Fruit fly (Drosophila melanogaster) whole organism, prepupa: Measurements from ENCODE around the gene Cul6.

ENCODE experiments used
- Blimp-1 ChIP-seq: fragments of 200-800 bp; sonication (Bioruptor generic); optimal IDR thresholded peaks from 3 replicates; lab custom pipeline; 2017; ENCODE audit warnings: missing biosample characterization, missing genetic modification characterization, mild to moderate bottlenecking, moderate library complexity, missing genetic modification reagents
- CG10631 ChIP-seq: fragments of 200-800 bp; sonication (Bioruptor generic); optimal IDR thresholded peaks from 2 replicates; lab custom pipeline; 2016; ENCODE audit warnings: missing biosample characterization, missing genetic modification characterization
- CG10669 ChIP-seq: fragments of 200-800 bp; sonication (Bioruptor generic); optimal IDR thresholded peaks from 3 replicates; lab custom pipeline; 2018; ENCODE audit warnings: missing biosample characterization, mild to moderate bottlenecking, missing genetic modification characterization, moderate library complexity
- CG11762 ChIP-seq: fragments of 200-800 bp; sonication (Bioruptor generic); optimal IDR thresholded peaks from 3 replicates; lab custom pipeline; 2016; ENCODE audit warnings: missing biosample characterization, missing genetic modification characterization; ENCODE audit not compliant: insufficient read depth
- CG11902 ChIP-seq: fragments of 200-800 bp; sonication (Bioruptor generic); optimal IDR thresholded peaks from 3 replicates; lab custom pipeline; 2016; ENCODE audit warnings: missing biosample characterization, missing genetic modification characterization
- CG15336 ChIP-seq: fragments of 200-800 bp; sonication (Bioruptor generic); IDR thresholded peaks from 2 replicates; pipeline ENCODE4 v1.3.6; 2022; ENCODE audit warnings: missing biosample characterization, missing genetic modification characterization
- CG1621 ChIP-seq: fragments of 200-800 bp; sonication (Bioruptor generic); optimal IDR thresholded peaks from 3 replicates; lab custom pipeline; 2018; ENCODE audit warnings: missing biosample characterization, mild to moderate bottlenecking, missing genetic modification characterization
- CG16779 ChIP-seq: fragments of 200-800 bp; sonication (Bioruptor generic); optimal IDR thresholded peaks from 3 replicates; lab custom pipeline; 2017; ENCODE audit warnings: missing biosample characterization, mild to moderate bottlenecking, missing genetic modification characterization
- CG3032 ChIP-seq: fragments of 200-800 bp; optimal IDR thresholded peaks from 2 replicates; lab custom pipeline; 2019; ENCODE audit warnings: missing biosample characterization, mild to moderate bottlenecking, missing genetic modification characterization, moderate library complexity
- CG31627 ChIP-seq: fragments of 200-800 bp; sonication (Bioruptor generic); optimal IDR thresholded peaks from 3 replicates; lab custom pipeline; 2016; ENCODE audit warnings: missing biosample characterization, missing genetic modification characterization
- CG4318 ChIP-seq: fragments of 200-800 bp; sonication (Bioruptor generic); optimal IDR thresholded peaks from 3 replicates; lab custom pipeline; 2017; ENCODE audit warnings: missing biosample characterization, mild to moderate bottlenecking, missing genetic modification characterization
- CG6163 ChIP-seq: fragments of 200-800 bp; sonication (Bioruptor generic); IDR thresholded peaks from 3 replicates; pipeline ENCODE4 v1.3.6; 2022; ENCODE audit warnings: missing biosample characterization, missing genetic modification characterization
- CG6276 ChIP-seq: fragments of 200-800 bp; sonication (Bioruptor generic); optimal IDR thresholded peaks from 2 replicates; lab custom pipeline; 2017; ENCODE audit warnings: missing biosample characterization, mild to moderate bottlenecking, missing genetic modification characterization
- CG6792 ChIP-seq: fragments of 200-800 bp; sonication (Bioruptor generic); optimal IDR thresholded peaks from 3 replicates; lab custom pipeline; 2016; ENCODE audit warnings: missing biosample characterization, missing genetic modification characterization
- CG6808 ChIP-seq: fragments of 200-800 bp; sonication (Bioruptor generic); optimal IDR thresholded peaks from 3 replicates; lab custom pipeline; 2017; ENCODE audit warnings: missing biosample characterization, missing genetic modification characterization, mild to moderate bottlenecking, moderate library complexity, missing genetic modification reagents
- CG6854 ChIP-seq: fragments of 200-800 bp; sonication (Bioruptor generic); optimal IDR thresholded peaks from 2 replicates; lab custom pipeline; 2017; ENCODE audit warnings: missing biosample characterization, mild to moderate bottlenecking, missing genetic modification characterization
- CG8119 ChIP-seq: fragments of 200-800 bp; sonication (Bioruptor generic); IDR thresholded peaks from 3 replicates; pipeline ENCODE4 v1.3.6; 2022; ENCODE audit warnings: missing biosample characterization, missing genetic modification characterization
- CG8319 ChIP-seq: fragments of 200-800 bp; sonication (Bioruptor generic); optimal IDR thresholded peaks from 3 replicates; lab custom pipeline; 2016; ENCODE audit warnings: missing biosample characterization, missing genetic modification characterization
- CG8632 ChIP-seq: fragments of 200-800 bp; sonication (Bioruptor generic); optimal IDR thresholded peaks from 3 replicates; lab custom pipeline; 2016; ENCODE audit warnings: missing biosample characterization, missing genetic modification characterization
- CG9139 ChIP-seq: fragments of 200-800 bp; sonication (Bioruptor generic); optimal IDR thresholded peaks from 3 replicates; lab custom pipeline; 2017; ENCODE audit warnings: missing biosample characterization, mild to moderate bottlenecking, missing genetic modification characterization
- Eip78C ChIP-seq: fragments of 200-800 bp; sonication (Bioruptor generic); peaks from one replicate; lab custom pipeline; 2016; ENCODE audit warnings: missing biosample characterization, missing genetic modification characterization
- Eip93F ChIP-seq: fragments of 200-800 bp; sonication (Bioruptor generic); optimal IDR thresholded peaks from 2 replicates; lab custom pipeline; 2016; ENCODE audit warnings: missing biosample characterization, mild to moderate bottlenecking, missing genetic modification characterization
- Ets96B ChIP-seq: fragments of 200-800 bp; optimal IDR thresholded peaks from 2 replicates; lab custom pipeline; 2019; ENCODE audit warnings: missing biosample characterization, mild to moderate bottlenecking, missing genetic modification characterization, moderate library complexity
- Gug ChIP-seq: fragments of 200-800 bp; sonication (Bioruptor generic); IDR thresholded peaks from 2 replicates; pipeline ENCODE4 v1.3.6; 2022; ENCODE audit warnings: missing biosample characterization, missing genetic modification characterization
- Hr39 ChIP-seq: fragments of 200-800 bp; sonication (Bioruptor generic); optimal IDR thresholded peaks from 2 replicates; lab custom pipeline; 2016; ENCODE audit warnings: missing biosample characterization, missing genetic modification characterization
- Hr4 ChIP-seq: fragments of 200-800 bp; sonication (Bioruptor generic); optimal IDR thresholded peaks from 3 replicates; lab custom pipeline; 2016; ENCODE audit warnings: missing biosample characterization, missing genetic modification characterization
- Lpt ChIP-seq: fragments of 200-800 bp; sonication (Bioruptor generic); optimal IDR thresholded peaks from 3 replicates; lab custom pipeline; 2016; ENCODE audit warnings: missing biosample characterization, missing genetic modification characterization
- OdsH ChIP-seq: fragments of 200-800 bp; sonication (Bioruptor generic); optimal IDR thresholded peaks from 3 replicates; lab custom pipeline; 2016; ENCODE audit warnings: missing biosample characterization, missing genetic modification characterization
- Smox ChIP-seq: fragments of 200-800 bp; sonication (Bioruptor generic); optimal IDR thresholded peaks from 3 replicates; lab custom pipeline; 2016; ENCODE audit warnings: missing biosample characterization, missing genetic modification characterization
- Sox102F ChIP-seq: fragments of 200-800 bp; sonication (Bioruptor generic); optimal IDR thresholded peaks from 2 replicates; lab custom pipeline; 2016; ENCODE audit warnings: missing biosample characterization, mild to moderate bottlenecking, missing genetic modification characterization
- achi ChIP-seq: fragments of 200-800 bp; sonication (Bioruptor generic); optimal IDR thresholded peaks from 3 replicates; lab custom pipeline; 2016; ENCODE audit warnings: missing biosample characterization, missing genetic modification characterization
- acj6 ChIP-seq: fragments of 200-800 bp; sonication (Bioruptor generic); optimal IDR thresholded peaks from 3 replicates; lab custom pipeline; 2016; ENCODE audit warnings: missing biosample characterization, missing genetic modification characterization
- cyc ChIP-seq: fragments of 200-800 bp; sonication (Bioruptor generic); optimal IDR thresholded peaks from 3 replicates; lab custom pipeline; 2016; ENCODE audit warnings: missing biosample characterization, missing genetic modification characterization
- dac ChIP-seq: fragments of 200-800 bp; sonication (Bioruptor generic); optimal IDR thresholded peaks from 2 replicates; lab custom pipeline; 2017; ENCODE audit warnings: missing biosample characterization, mild to moderate bottlenecking, missing genetic modification characterization
- eg ChIP-seq: fragments of 200-800 bp; sonication (Bioruptor generic); IDR thresholded peaks from 3 replicates; pipeline ENCODE4 v1.3.6; 2022; ENCODE audit warnings: missing biosample characterization, missing genetic modification characterization
- esn ChIP-seq: fragments of 200-800 bp; sonication (Bioruptor generic); optimal IDR thresholded peaks from 2 replicates; lab custom pipeline; 2016; ENCODE audit warnings: missing biosample characterization, mild to moderate bottlenecking, missing genetic modification characterization, moderate library complexity
- fd59A ChIP-seq: fragments of 200-800 bp; sonication (Bioruptor generic); optimal IDR thresholded peaks from 2 replicates; lab custom pipeline; 2017; ENCODE audit warnings: missing biosample characterization, mild to moderate bottlenecking, missing genetic modification characterization, missing genetic modification reagents
- fd85E ChIP-seq: fragments of 200-800 bp; sonication (Bioruptor generic); optimal IDR thresholded peaks from 3 replicates; lab custom pipeline; 2016; ENCODE audit warnings: missing biosample characterization, missing genetic modification characterization
- fkh ChIP-seq: fragments of 200-800 bp; sonication (Bioruptor generic); optimal IDR thresholded peaks from 3 replicates; lab custom pipeline; 2017; ENCODE audit warnings: missing biosample characterization, mild to moderate bottlenecking, missing genetic modification characterization, moderate library complexity
- net ChIP-seq: fragments of 200-800 bp; sonication (Bioruptor generic); optimal IDR thresholded peaks from 3 replicates; lab custom pipeline; 2016; ENCODE audit warnings: missing biosample characterization, missing genetic modification characterization
- pdm3 ChIP-seq: fragments of 200-800 bp; sonication (Bioruptor generic); optimal IDR thresholded peaks from 3 replicates; lab custom pipeline; 2016; ENCODE audit warnings: missing biosample characterization, missing genetic modification characterization
- salr ChIP-seq, 2 experiments: fragments of 200-800 bp; sonication (Bioruptor generic); optimal IDR thresholded peaks; 3 replicates each; lab custom pipeline; 2016 to 2018; ENCODE audit warnings: missing biosample characterization in 2 of 2, missing genetic modification characterization in 2 of 2, mild to moderate bottlenecking in 1 of 2
- spab ChIP-seq: fragments of 200-800 bp; sonication (Bioruptor generic); optimal IDR thresholded peaks from 2 replicates; lab custom pipeline; 2017; ENCODE audit warnings: missing biosample characterization, mild to moderate bottlenecking, missing genetic modification characterization, missing genetic modification reagents
- ss ChIP-seq, 2 experiments: fragments of 200-800 bp; sonication (Bioruptor generic); optimal IDR thresholded peaks; 2 replicates in 1 of 2; 3 replicates in 1 of 2; lab custom pipeline; 2017 to 2018; ENCODE audit warnings: mild to moderate bottlenecking in 2 of 2, missing biosample characterization in 2 of 2, missing genetic modification characterization in 2 of 2, moderate library complexity in 1 of 2
- svp ChIP-seq: fragments of 200-800 bp; sonication (Bioruptor generic); peaks from one replicate; lab custom pipeline; 2016; ENCODE audit warnings: missing biosample characterization, missing genetic modification characterization
- topi ChIP-seq: fragments of 200-800 bp; sonication (Bioruptor generic); optimal IDR thresholded peaks from 3 replicates; lab custom pipeline; 2016; ENCODE audit warnings: missing biosample characterization, missing genetic modification characterization
- vri ChIP-seq: fragments of 200-800 bp; sonication (Bioruptor generic); optimal IDR thresholded peaks from 3 replicates; lab custom pipeline; 2016; ENCODE audit warnings: missing biosample characterization, mild to moderate bottlenecking, missing genetic modification characterization

The Cul6 gene

DNA sequence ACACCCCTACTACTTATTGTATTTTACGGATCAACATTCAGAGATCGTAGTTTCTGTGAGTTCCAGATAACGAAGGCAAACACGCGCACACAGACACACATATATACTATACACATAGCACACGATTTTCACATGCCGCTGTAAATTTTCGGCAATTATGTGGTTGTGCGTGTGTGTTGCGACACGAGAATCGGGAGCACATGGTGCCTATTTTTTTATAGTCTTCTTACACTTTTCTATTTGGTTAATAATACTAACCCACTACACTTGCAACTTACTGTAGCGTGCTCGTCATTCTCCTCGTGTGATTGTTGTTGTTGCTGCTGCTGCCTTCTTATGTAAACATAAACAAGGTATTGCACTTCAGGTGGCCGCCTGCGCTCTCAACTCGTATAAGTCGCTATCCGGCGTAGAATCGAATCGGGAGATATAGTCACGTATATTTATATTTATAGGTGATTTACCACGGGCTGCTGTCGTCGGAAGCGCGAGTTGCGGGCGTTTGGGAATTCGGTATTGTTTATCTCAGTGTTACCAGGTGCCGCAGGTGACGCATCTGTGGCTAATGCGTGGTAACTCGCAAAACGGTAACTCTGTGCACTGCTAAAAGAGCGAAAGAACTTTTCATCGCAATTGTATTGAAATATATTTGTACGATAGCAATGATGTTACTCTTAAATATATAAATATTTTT, 10.8 kb upstream of the Cul6 start, which contains the start of gene Adk2 (continued):
- TF ChIP-seq fd85E (no peak), esn (no peak), Eip93F (peak; percentile 42), CG31627 (no peak), CG10631 (GFP tag; lab: Kevin White, UChicago) (no peak), CG15336 (0 out of 2 replicates have a peak, but pooled peaks have one; percentile 8), CG4318 (GFP tag; lab: Kevin White, UChicago) (no peak), Hr39 (GFP tag; lab: Kevin White, UChicago) (no peak), net (no peak), eg (GFP tag; lab: Robert Waterston, UW) (peak; percentile 59), pdm3 (no peak), CG10669 (GFP tag; lab: Kevin White, UChicago) (no peak), CG6276 (GFP tag; lab: Kevin White, UChicago) (no peak), Blimp-1 (GFP tag; lab: Kevin White, UChicago) (no peak), CG6808 (GFP tag; lab: Kevin White, UChicago) (no peak), achi (no peak), CG16779 (tag; lab: Kevin White, UChicago) (no peak), Sox102F (GFP tag; lab: Kevin White, UChicago) (no peak), Eip78C (peak; percentile 38), Hr4 (GFP tag; lab: Kevin White, UChicago) (no peak)
- TF ChIP-seq, all 60 proteins: peak for 13

dm6 chr3L:13021727-13022126, 10.2 kb upstream of the Cul6 start:
- TF ChIP-seq esn (peak; percentile 83), cyc (GFP tag; lab: Kevin White, UChicago) (peak; percentile 60), CG11902 (GFP tag; lab: Kevin White, UChicago) (peak; percentile 36), topi (GFP tag; lab: Kevin White, UChicago) (peak; percentile 73), CG1621 (tag; lab: Kevin White, UChicago) (no peak), Eip93F (peak; percentile 72), Blimp-1 (GFP tag; lab: Kevin White, UChicago) (no peak), CG3032 (tag; lab: Kevin White, UChicago) (no peak), fkh (no peak), Gug (GFP tag; lab: Robert Waterston, UW) (0 out of 2 replicates have a peak, but pooled peaks have one; percentile 27), fd59A (no peak), CG9139 (no peak), Ets96B (tag; lab: Kevin White, UChicago) (no peak), Smox (peak; percentile 75), CG16779 (tag; lab: Kevin White, UChicago) (no peak), acj6 (GFP tag; lab: Kevin White, UChicago) (peak; percentile 35), svp (GFP tag; lab: Kevin White, UChicago) (peak; percentile 97), dac (GFP tag; lab: Kevin White, UChicago) (no peak), CG15336 (peak; percentile 23; the same call in 1 of the 2 replicates), CG6808 (GFP tag; lab: Kevin White, UChicago) (no peak), ss (GFP tag; optimal IDR thresholded peaks at IDR 0.05; lab: Kevin White, UChicago) (no peak), Eip78C (peak; percentile 77), CG6854 (GFP tag; lab: Kevin White, UChicago) (no peak), spab (GFP tag; lab: Kevin White, UChicago) (no peak), CG10631 (GFP tag; lab: Kevin White, UChicago) (peak; percentile 1), CG11762 (peak; percentile 32), vri (GFP tag; lab: Kevin White, UChicago) (peak; percentile 59), CG6792 (GFP tag; lab: Kevin White, UChicago) (peak; percentile 65), CG31627 (peak; percentile 64), CG4318 (GFP tag; lab: Kevin White, UChicago) (no peak), Lpt (no peak), fd85E (no peak), CG8119 (GFP tag; lab: Robert Waterston, UW) (no peak), CG6276 (GFP tag; lab: Kevin White, UChicago) (no peak), CG8632 (GFP tag; lab: Kevin White, UChicago) (peak; percentile 57), Hr4 (GFP tag; lab: Kevin White, UChicago) (peak; percentile 28), CG8319 (peak; percentile 43), salr (GFP tag; optimal IDR thresholded peaks at IDR 0.05; lab: Kevin White, UChicago) (peak in 1 of 2 experiments; percentile 32), CG6163 (GFP tag; lab: Robert Waterston, UW) (0 out of 3 replicates have a peak, but pooled peaks have one; percentile 14), OdsH (GFP tag; lab: Kevin White, UChicago) (peak; percentile 54)
